Fruit fly (Drosophila melanogaster): ENCODE data around the gene Zip99C.
A peak's percentile ranks its signal among the peaks of the same experiment; 100 is the strongest.

The Zip99C gene

DNA sequence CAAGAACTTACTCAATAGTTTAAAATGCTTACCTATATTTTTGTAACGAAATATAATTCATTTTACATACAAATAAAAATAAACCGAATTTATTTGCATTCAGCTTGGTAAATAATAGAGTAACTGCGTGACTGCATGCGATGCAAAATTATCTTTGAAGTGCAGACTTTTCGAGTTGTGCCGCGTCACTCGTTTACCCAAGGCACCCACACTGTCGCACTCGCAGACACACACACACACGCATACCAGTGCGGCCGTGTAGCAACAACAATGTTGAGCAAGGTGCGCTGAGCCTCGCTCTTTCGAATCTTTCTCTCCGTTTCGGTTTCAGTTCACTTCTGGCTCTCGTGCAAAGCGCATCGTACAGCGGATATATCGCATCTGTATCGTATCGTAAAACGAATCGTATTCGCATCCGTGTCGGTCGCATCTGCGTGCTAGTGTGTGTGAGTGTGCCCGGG lies 8.1 kb upstream of the Zip99C start, which contains the start of gene CG31038 (continued):
- no peak for TF ChIP-seq sim (GFP tag; IDR thresholded peaks at IDR 0.05)
- TF ChIP-seq crol (GFP tag; IDR thresholded peaks at IDR 0.05) = no peak
- TF ChIP-seq CG9932 (GFP tag; IDR thresholded peaks at IDR 0.05) = no peak
- no peak for TF ChIP-seq lmd (GFP tag; IDR thresholded peaks at IDR 0.05)
- TF ChIP-seq vfl (GFP tag; optimal IDR thresholded peaks at IDR 0.05) = no peak
- TF ChIP-seq tll (GFP tag; optimal IDR thresholded peaks at IDR 0.05) = peak in 1 of 2 experiments; percentile 25
- no peak for TF ChIP-seq D19B (GFP tag; optimal IDR thresholded peaks at IDR 0.05)
- no peak for TF ChIP-seq CG2202 (tag; optimal IDR thresholded peaks at IDR 0.05)
- TF ChIP-seq wor (GFP tag; IDR thresholded peaks at IDR 0.05) = no peak
- no peak for TF ChIP-seq pfk (GFP tag; optimal IDR thresholded peaks at IDR 0.05)
- no peak for TF ChIP-seq H2.0 (GFP tag; IDR thresholded peaks at IDR 0.05)
- TF ChIP-seq CG31388 (GFP tag; optimal IDR thresholded peaks at IDR 0.05) = no peak
- no peak for TF ChIP-seq Camta (GFP tag; optimal IDR thresholded peaks at IDR 0.05)
- TF ChIP-seq CG4404 (GFP tag; IDR thresholded peaks at IDR 0.05) = no peak
- TF ChIP-seq CG6765 (GFP tag; optimal IDR thresholded peaks at IDR 0.05) = no peak
- TF ChIP-seq lola (GFP tag; optimal IDR thresholded peaks at IDR 0.05) = no peak
- TF ChIP-seq cato (GFP tag; optimal IDR thresholded peaks at IDR 0.05; ENCODE audit: borderline replicate concordance) = no peak
- no peak for TF ChIP-seq CG11560 (tag; IDR thresholded peaks at IDR 0.05)
- TF ChIP-seq CG14965 (GFP tag; optimal IDR thresholded peaks at IDR 0.05; ENCODE audit: borderline replicate concordance) = no peak
- TF ChIP-seq CG1529 (GFP tag; optimal IDR thresholded peaks at IDR 0.05) = no peak
- TF ChIP-seq gfzf (GFP tag; optimal IDR thresholded peaks at IDR 0.05) = no peak
- TF ChIP-seq gce (GFP tag; IDR thresholded peaks at IDR 0.05) = no peak; the same call in 2 of the 3 replicates
- no peak for TF ChIP-seq pho (GFP tag; optimal IDR thresholded peaks at IDR 0.05)
- TF ChIP-seq zen (tag; optimal IDR thresholded peaks at IDR 0.05) = no peak
- no peak for TF ChIP-seq dan (GFP tag; IDR thresholded peaks at IDR 0.05)
- peak in 1 of 2 experiments; percentile 38 for TF ChIP-seq Hr78 (GFP tag; optimal IDR thresholded peaks at IDR 0.05)
- peak; percentile 27; the same call in 1 of the 2 replicates for TF ChIP-seq CG17328 (GFP tag; IDR thresholded peaks at IDR 0.05)
- peak; percentile 47 for TF ChIP-seq CG32767 (GFP tag; IDR thresholded peaks at IDR 0.05)
- TF ChIP-seq CG1233 (GFP tag; optimal IDR thresholded peaks at IDR 0.05) = no peak
- no peak for TF ChIP-seq Myb (GFP tag; optimal IDR thresholded peaks at IDR 0.05)
- TF ChIP-seq Usf (GFP tag; optimal IDR thresholded peaks at IDR 0.05) = no peak
- peak; percentile 63; the same call in 1 of the 2 replicates for TF ChIP-seq CG42726 (GFP tag; IDR thresholded peaks at IDR 0.05; ENCODE audit: partially characterized antibody)
- no peak for TF ChIP-seq trh (GFP tag; optimal IDR thresholded peaks at IDR 0.05)
- TF ChIP-seq repo (GFP tag; optimal IDR thresholded peaks at IDR 0.05) = no peak
- TF ChIP-seq dmrt99B (tag; optimal IDR thresholded peaks at IDR 0.05) = peak; percentile 40
- TF ChIP-seq Max (GFP tag; optimal IDR thresholded peaks at IDR 0.05) = no peak
- no peak for TF ChIP-seq CG9876 (GFP tag; optimal IDR thresholded peaks at IDR 0.05)
- TF ChIP-seq CG14710 (tag; optimal IDR thresholded peaks at IDR 0.05) = no peak
- TF ChIP-seq CG2129 (GFP tag; IDR thresholded peaks at IDR 0.05; ENCODE audit: partially characterized antibody) = no peak
- TF ChIP-seq Xbp1 (GFP tag; optimal IDR thresholded peaks at IDR 0.05) = no peak
- TF ChIP-seq dmrt11E (tag; optimal IDR thresholded peaks at IDR 0.05) = no peak
- TF ChIP-seq CG4282 (GFP tag; optimal IDR thresholded peaks at IDR 0.05) = no peak
- peak; percentile 10 for TF ChIP-seq CG2678 (tag; optimal IDR thresholded peaks at IDR 0.05)
- no peak for TF ChIP-seq CG6854 (GFP tag; optimal IDR thresholded peaks at IDR 0.05)
- no peak for TF ChIP-seq E2f2 (GFP tag; IDR thresholded peaks at IDR 0.05)
- no peak for TF ChIP-seq CG14014 (GFP tag; IDR thresholded peaks at IDR 0.05)
- TF ChIP-seq CG6254 (GFP tag; optimal IDR thresholded peaks at IDR 0.05) = no peak
- no peak for TF ChIP-seq CG3838 (GFP tag; optimal IDR thresholded peaks at IDR 0.05)
- TF ChIP-seq CG6272 (GFP tag; IDR thresholded peaks at IDR 0.05) = no peak
- TF ChIP-seq CG8478 (optimal IDR thresholded peaks at IDR 0.05) = no peak
- TF ChIP-seq CG4820 (GFP tag; optimal IDR thresholded peaks at IDR 0.05) = no peak

All from whole organism, embryonic.